Worm (Caenorhabditis elegans): Measurements from ENCODE around the gene C10E2.2.

DNA sequence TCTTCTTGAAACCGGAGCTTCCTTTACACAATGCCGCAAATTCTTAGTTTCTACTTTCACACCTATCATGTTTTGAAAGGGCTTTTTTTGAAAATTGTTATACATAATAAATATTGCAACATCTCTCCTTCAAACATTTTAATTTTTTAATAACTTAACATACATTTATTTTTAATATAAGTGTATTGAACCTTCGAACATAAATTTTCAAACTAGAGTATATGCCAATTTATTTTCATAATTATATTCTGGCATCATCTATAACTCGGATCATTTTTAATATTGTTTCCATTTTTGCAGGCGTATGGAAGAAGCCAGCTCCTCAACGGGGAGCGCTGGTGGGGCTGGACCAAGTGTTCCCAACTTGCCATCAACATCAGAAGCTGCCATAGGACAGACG is 15.8 kb upstream of the C10E2.2 start, which contains the start of gene hda-4:
- no peak for TF ChIP-seq madf-3 (GFP tag; IDR thresholded peaks at IDR 0.05)
- TF ChIP-seq pha-4 (tag; optimal IDR thresholded peaks at IDR 0.05): no peak
- no peak for TF ChIP-seq attf-5 (GFP tag; optimal IDR thresholded peaks at IDR 0.05)
- no peak for TF ChIP-seq lag-1 (GFP tag; IDR thresholded peaks at IDR 0.05)
- TF ChIP-seq hsf-1 (GFP tag; IDR thresholded peaks at IDR 0.05): no peak
- TF ChIP-seq ztf-26 (tag; optimal IDR thresholded peaks at IDR 0.05): no peak

Data from whole organism, young adult.